Worm (Caenorhabditis elegans) whole organism, L4/young adult: ENCODE results near the gene str-253.

ENCODE experiments used
- dao-5 ChIP-seq: sonication (generic microtip); optimal IDR thresholded peaks from 2 replicates; lab custom pipeline; 2016; ENCODE audit warnings: missing genotype, missing genetic modification characterization, moderate library complexity, missing compliant biosample characterization
- him-1 ChIP-seq: sonication (generic microtip); optimal IDR thresholded peaks from 2 replicates; lab custom pipeline; 2016; ENCODE audit warnings: missing genotype, missing genetic modification reagents, missing genetic modification characterization, missing compliant biosample characterization

- TF ChIP-seq him-1 (tag; lab: Kevin White, UChicago) (no peak), dao-5 (tag; lab: Kevin White, UChicago) (no peak)
These were observed 25.6 kb downstream of the str-253 start, which contains the start of gene nhr-126 for ce11 chrV:2228781-2229180.
